Worm (Caenorhabditis elegans) whole organism, mixed stage, embryonic: ENCODE data around the gene str-74.

Experiments used
- cnd-1 ChIP-seq: fragments of 200-800 bp; sonication (Bioruptor generic); optimal IDR thresholded peaks from 2 replicates; lab custom pipeline; 2018; ENCODE audit warnings: mild to moderate bottlenecking, missing genetic modification characterization, missing compliant biosample characterization
- elt-1 ChIP-seq: sonication (generic microtip); optimal IDR thresholded peaks from 2 replicates; lab custom pipeline; 2017; ENCODE audit warnings: missing genetic modification characterization, mild to moderate bottlenecking, missing compliant biosample characterization, antibody characterized with exemption, moderate library complexity, borderline replicate concordance; ENCODE audit not compliant: insufficient read depth
- lin-13 ChIP-seq: fragments of 150-350 bp; optimal IDR thresholded peaks from 2 replicates; lab custom pipeline; 2014; ENCODE audit warnings: missing biosample characterization, missing genetic modification characterization
- mab-5 ChIP-seq: fragments of 150-350 bp; optimal IDR thresholded peaks from 2 replicates; lab custom pipeline; 2014; ENCODE audit warnings: missing biosample characterization, missing genetic modification characterization
- nhr-237 ChIP-seq: fragments of 150-350 bp; optimal IDR thresholded peaks from 2 replicates; lab custom pipeline; 2014; ENCODE audit warnings: missing biosample characterization, missing genetic modification characterization
- nhr-28 ChIP-seq: fragments of 150-350 bp; optimal IDR thresholded peaks from 2 replicates; lab custom pipeline; 2014; ENCODE audit warnings: missing biosample characterization, missing genetic modification characterization
- pha-4 ChIP-seq: fragments of 150-350 bp; optimal IDR thresholded peaks from 2 replicates; lab custom pipeline; 2018; ENCODE audit warnings: missing biosample characterization, missing genetic modification reagents, missing genetic modification characterization
- snpc-4 ChIP-seq: fragments of 150-350 bp; optimal IDR thresholded peaks from 2 replicates; lab custom pipeline; 2014; ENCODE audit warnings: missing biosample characterization, missing genetic modification characterization

DNA sequence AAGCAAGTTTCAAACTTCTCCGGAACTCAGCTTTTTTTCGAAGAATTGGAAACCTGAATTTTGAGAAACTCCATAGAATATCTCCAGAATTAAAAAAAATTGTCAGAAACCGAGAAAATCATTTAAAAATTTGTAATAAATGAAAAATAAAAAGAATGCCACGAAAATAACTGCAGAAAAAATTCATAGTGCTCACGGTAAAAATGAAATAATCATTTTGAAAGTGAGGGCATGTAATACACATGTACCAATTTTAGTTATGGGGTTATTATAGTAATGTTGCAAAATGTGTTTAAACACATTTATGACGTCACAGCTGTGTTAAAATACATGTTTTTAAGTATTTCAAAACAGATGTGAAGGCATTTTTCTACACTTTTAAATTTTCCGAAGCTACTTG lies 24.0 kb downstream of the str-74 start:
- TF ChIP-seq mab-5 (tag; lab: Kevin White, UChicago) (no peak), lin-13 (tag; lab: Kevin White, UChicago) (no peak), pha-4 (no peak), snpc-4 (tag; lab: Kevin White, UChicago) (no peak), nhr-237 (tag; lab: Kevin White, UChicago) (no peak), nhr-28 (tag; lab: Kevin White, UChicago) (no peak), cnd-1 (tag; lab: Kevin White, UChicago) (no peak), elt-1 (tag; lab: Kevin White, UChicago) (no peak)
